Worm (Caenorhabditis elegans) whole organism, L1 larva: ENCODE data around the gene clec-156.
A peak's percentile ranks its signal among the peaks of the same experiment; 100 is the strongest.

Experiments used
- isw-1 ChIP-seq: fragments of 200-800 bp; sonication (Bioruptor generic); IDR thresholded peaks from 2 replicates; pipeline ENCODE4 v1.3.6; 2022; ENCODE audit warnings: missing genetic modification characterization, missing compliant biosample characterization
- nhr-84 ChIP-seq: sonication (generic microtip); optimal IDR thresholded peaks from 2 replicates; lab custom pipeline; 2017; ENCODE audit warnings: missing biosample characterization, missing genetic modification characterization
- sup-37 ChIP-seq: fragments of 200-800 bp; sonication (Bioruptor generic); optimal IDR thresholded peaks from 2 replicates; lab custom pipeline; 2018; ENCODE audit warnings: mild to moderate bottlenecking, missing genetic modification characterization, missing compliant biosample characterization
- unc-86 ChIP-seq: sonication (generic microtip); optimal IDR thresholded peaks from 2 replicates; lab custom pipeline; 2016; ENCODE audit warnings: missing genetic modification characterization, missing compliant biosample characterization

ce11 chrIII:4875663-4876062, 33.6 kb upstream of the clec-156 start:
- TF ChIP-seq nhr-84, result no peak
- TF ChIP-seq isw-1, result no peak
- TF ChIP-seq unc-86 (tag; lab: Kevin White, UChicago), result peak; percentile 50
- no peak for TF ChIP-seq sup-37
